Worm (Caenorhabditis elegans) whole organism, L4/young adult: Measurements from ENCODE around the gene aqp-11.

ENCODE experiments used
- W03F9.2 ChIP-seq: fragments of 150-350 bp; optimal IDR thresholded peaks from 2 replicates; lab custom pipeline; 2014; ENCODE audit warnings: missing biosample characterization, missing genetic modification characterization
- him-1 ChIP-seq: sonication (generic microtip); optimal IDR thresholded peaks from 2 replicates; lab custom pipeline; 2016; ENCODE audit warnings: missing genotype, missing genetic modification reagents, missing genetic modification characterization, missing compliant biosample characterization

ce11 chrIII:13714950-13715349 is 41.9 kb downstream of the aqp-11 start:
- TF ChIP-seq W03F9.2 = no peak
- TF ChIP-seq him-1 (tag; lab: Kevin White, UChicago) = no peak
